Worm (Caenorhabditis elegans): ENCODE data around the gene npp-20.

DNA sequence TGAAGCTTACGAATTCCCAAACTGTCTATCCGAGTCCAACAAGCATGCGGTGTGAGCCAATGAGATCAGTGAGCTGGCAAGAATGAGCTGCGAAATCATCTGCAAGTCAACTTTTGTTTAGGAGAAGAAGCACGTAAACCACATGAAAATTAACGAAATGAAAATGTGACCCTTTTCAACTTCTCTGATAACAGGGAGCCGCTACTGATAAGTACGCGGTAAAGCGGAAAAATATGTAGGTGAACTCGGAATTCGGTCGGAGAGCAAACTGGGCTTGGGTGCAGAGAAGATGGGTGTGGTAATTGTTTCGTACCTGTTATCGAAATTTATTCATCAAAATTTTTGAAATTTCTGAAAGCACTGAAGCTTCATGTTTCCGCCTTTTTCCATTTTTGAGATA is 20.7 kb upstream of the npp-20 start, which contains the start of gene clec-172:
- TF ChIP-seq daf-12 (tag; optimal IDR thresholded peaks at IDR 0.05) (no peak), nhr-237 (tag; optimal IDR thresholded peaks at IDR 0.05) (no peak), mxl-3 (GFP tag; optimal IDR thresholded peaks at IDR 0.05) (peak; percentile 4), unc-130 (GFP tag; optimal IDR thresholded peaks at IDR 0.05) (no peak), skn-1 (tag; optimal IDR thresholded peaks at IDR 0.05) (no peak), dve-1 (tag; optimal IDR thresholded peaks at IDR 0.05; ENCODE audit: insufficient read depth) (no peak), fkh-10 (GFP tag; optimal IDR thresholded peaks at IDR 0.05) (no peak), unc-39 (tag; optimal IDR thresholded peaks at IDR 0.05) (no peak), rbr-2 (tag; optimal IDR thresholded peaks at IDR 0.05) (no peak), zip-2 (tag; optimal IDR thresholded peaks at IDR 0.05) (no peak), lin-39 (tag; optimal IDR thresholded peaks at IDR 0.05) (no peak), ceh-82 (tag; optimal IDR thresholded peaks at IDR 0.05) (no peak), ceh-28 (tag; optimal IDR thresholded peaks at IDR 0.05) (no peak)

Measured in whole organism, L4 larva.